Worm (Caenorhabditis elegans) whole organism, late embryonic: ENCODE results near the gene lin-5.

ENCODE experiments used
- C08G9.2 ChIP-seq: sonication (generic microtip); optimal IDR thresholded peaks from 2 replicates; lab custom pipeline; 2016; ENCODE audit warnings: mild to moderate bottlenecking, missing genetic modification characterization, moderate library complexity, missing compliant biosample characterization
- F13H6.1 ChIP-seq: sonication (generic microtip); optimal IDR thresholded peaks from 2 replicates; lab custom pipeline; 2016; ENCODE audit warnings: missing genetic modification characterization, missing compliant biosample characterization
- K02D7.2 ChIP-seq: sonication (generic microtip); optimal IDR thresholded peaks from 2 replicates; lab custom pipeline; 2017; ENCODE audit warnings: mild to moderate bottlenecking, missing genetic modification characterization, missing compliant biosample characterization
- K09A11.1 ChIP-seq: sonication (generic microtip); optimal IDR thresholded peaks from 2 replicates; lab custom pipeline; 2017; ENCODE audit warnings: antibody characterized with exemption, mild to moderate bottlenecking, missing genetic modification characterization, missing compliant biosample characterization; ENCODE audit not compliant: insufficient read depth
- ahr-1 ChIP-seq: sonication (generic microtip); optimal IDR thresholded peaks from 2 replicates; lab custom pipeline; 2016; ENCODE audit warnings: missing genetic modification characterization, missing compliant biosample characterization
- ama-1 ChIP-seq: fragments of 150-350 bp; optimal IDR thresholded peaks from 2 replicates; lab custom pipeline; 2014
- ceh-14 ChIP-seq: sonication (generic microtip); optimal IDR thresholded peaks from 2 replicates; lab custom pipeline; 2016; ENCODE audit warnings: missing genotype, missing genetic modification characterization, missing compliant biosample characterization
- ceh-19 ChIP-seq: fragments of 200-800 bp; sonication (Bioruptor generic); optimal IDR thresholded peaks from 2 replicates; lab custom pipeline; 2018; ENCODE audit warnings: mild to moderate bottlenecking, missing genetic modification characterization, missing compliant biosample characterization
- ceh-2 ChIP-seq: sonication (generic microtip); optimal IDR thresholded peaks from 2 replicates; lab custom pipeline; 2016; ENCODE audit warnings: missing genotype, missing genetic modification characterization, missing compliant biosample characterization
- ceh-24 ChIP-seq: sonication (generic microtip); optimal IDR thresholded peaks from 2 replicates; lab custom pipeline; 2016; ENCODE audit warnings: mild to moderate bottlenecking, missing genetic modification characterization, missing compliant biosample characterization
- ceh-34 ChIP-seq: sonication (generic microtip); optimal IDR thresholded peaks from 2 replicates; lab custom pipeline; 2016; ENCODE audit warnings: mild to moderate bottlenecking, missing genetic modification characterization, missing compliant biosample characterization
- ceh-45 ChIP-seq: fragments of 200-800 bp; sonication (Bioruptor generic); IDR thresholded peaks from 2 replicates; pipeline ENCODE4 v1.3.6; 2022; ENCODE audit warnings: missing genetic modification reagents, missing genetic modification characterization, missing compliant biosample characterization
- ceh-48 ChIP-seq: sonication (generic microtip); optimal IDR thresholded peaks from 2 replicates; lab custom pipeline; 2016; ENCODE audit warnings: missing genetic modification characterization, inconsistent platforms, missing compliant biosample characterization
- ceh-6 ChIP-seq: fragments of 200-800 bp; sonication (Bioruptor generic); optimal IDR thresholded peaks from 2 replicates; lab custom pipeline; 2018; ENCODE audit warnings: mild to moderate bottlenecking, missing genetic modification characterization, missing compliant biosample characterization
- che-1 ChIP-seq: sonication (generic microtip); optimal IDR thresholded peaks from 2 replicates; lab custom pipeline; 2016; ENCODE audit warnings: mild to moderate bottlenecking, missing genetic modification characterization, missing compliant biosample characterization
- dmd-4 ChIP-seq: sonication (generic microtip); optimal IDR thresholded peaks from 2 replicates; lab custom pipeline; 2016; ENCODE audit warnings: borderline replicate concordance, missing genetic modification characterization, missing compliant biosample characterization
- elt-2 ChIP-seq: sonication (generic microtip); optimal IDR thresholded peaks from 2 replicates; lab custom pipeline; 2016; ENCODE audit warnings: missing genetic modification reagents, missing genetic modification characterization, missing compliant biosample characterization
- ets-4 ChIP-seq: sonication (generic microtip); optimal IDR thresholded peaks from 2 replicates; lab custom pipeline; 2016; ENCODE audit warnings: missing genetic modification characterization, missing compliant biosample characterization
- eyg-1 ChIP-seq: sonication (generic microtip); optimal IDR thresholded peaks from 2 replicates; lab custom pipeline; 2016; ENCODE audit warnings: missing genotype, missing genetic modification characterization, missing compliant biosample characterization
- fkh-10 ChIP-seq: fragments of 150-350 bp; optimal IDR thresholded peaks from 2 replicates; lab custom pipeline; 2014; ENCODE audit warnings: missing biosample characterization, missing genetic modification reagents, missing genetic modification characterization
- hlh-15 ChIP-seq: sonication (generic microtip); optimal IDR thresholded peaks from 2 replicates; lab custom pipeline; 2016; ENCODE audit warnings: missing genetic modification characterization, missing compliant biosample characterization
- lim-6 ChIP-seq: sonication (generic microtip); optimal IDR thresholded peaks from 2 replicates; lab custom pipeline; 2016; ENCODE audit warnings: missing genetic modification characterization, missing compliant biosample characterization
- madf-2 ChIP-seq: sonication (generic microtip); optimal IDR thresholded peaks from 2 replicates; lab custom pipeline; 2017; ENCODE audit warnings: missing genetic modification characterization, missing compliant biosample characterization
- nfya-1 ChIP-seq: sonication (generic microtip); optimal IDR thresholded peaks from 2 replicates; lab custom pipeline; 2017; ENCODE audit warnings: missing genetic modification characterization, mild to moderate bottlenecking, missing compliant biosample characterization, antibody characterized with exemption, moderate library complexity
- nhr-11 ChIP-seq: fragments of 150-350 bp; optimal IDR thresholded peaks from 2 replicates; lab custom pipeline; 2014; ENCODE audit warnings: missing biosample characterization, missing genetic modification characterization
- nhr-232 ChIP-seq: sonication (generic microtip); optimal IDR thresholded peaks from 2 replicates; lab custom pipeline; 2016; ENCODE audit warnings: missing genetic modification characterization, missing compliant biosample characterization
- npax-4 ChIP-seq: sonication (generic microtip); optimal IDR thresholded peaks from 2 replicates; lab custom pipeline; 2016; ENCODE audit warnings: missing genetic modification characterization, missing compliant biosample characterization
- pag-3 ChIP-seq: sonication (generic microtip); optimal IDR thresholded peaks from 2 replicates; lab custom pipeline; 2016; ENCODE audit warnings: missing compliant biosample characterization, missing genetic modification characterization, borderline replicate concordance
- pat-9 ChIP-seq: fragments of 200-800 bp; sonication (Bioruptor generic); optimal IDR thresholded peaks from 2 replicates; lab custom pipeline; 2018; ENCODE audit warnings: mild to moderate bottlenecking, missing genetic modification characterization, moderate library complexity, missing compliant biosample characterization
- pax-1 ChIP-seq: fragments of 150-350 bp; optimal IDR thresholded peaks from 2 replicates; lab custom pipeline; 2014; ENCODE audit warnings: missing biosample characterization, missing genetic modification characterization
- pha-2 ChIP-seq: sonication (generic microtip); optimal IDR thresholded peaks from 2 replicates; lab custom pipeline; 2017; ENCODE audit warnings: mild to moderate bottlenecking, missing genetic modification characterization, missing compliant biosample characterization
- pha-4 ChIP-seq: fragments of 150-350 bp; optimal IDR thresholded peaks from 2 replicates; lab custom pipeline; 2018; ENCODE audit warnings: missing biosample characterization, missing genetic modification reagents, missing genetic modification characterization
- pqm-1 ChIP-seq: sonication (generic microtip); optimal IDR thresholded peaks from 2 replicates; lab custom pipeline; 2016; ENCODE audit warnings: missing genetic modification characterization, missing compliant biosample characterization
- pros-1 ChIP-seq: fragments of 150-350 bp; optimal IDR thresholded peaks from 2 replicates; lab custom pipeline; 2014; ENCODE audit warnings: missing biosample characterization, missing genetic modification reagents, missing genetic modification characterization
- rnt-1 ChIP-seq: sonication (generic microtip); optimal IDR thresholded peaks from 2 replicates; lab custom pipeline; 2016; ENCODE audit warnings: missing genetic modification characterization, missing compliant biosample characterization
- sdc-2 ChIP-seq: sonication (generic microtip); optimal IDR thresholded peaks from 2 replicates; lab custom pipeline; 2016; ENCODE audit warnings: missing genotype, missing genetic modification characterization, missing compliant biosample characterization
- sox-2 ChIP-seq: fragments of 200-800 bp; sonication (Bioruptor generic); IDR thresholded peaks from 2 replicates; pipeline ENCODE4 v1.3.6; 2022; ENCODE audit warnings: missing genetic modification reagents, missing genetic modification characterization, missing compliant biosample characterization
- sox-4 ChIP-seq: sonication (generic microtip); optimal IDR thresholded peaks from 2 replicates; lab custom pipeline; 2017; ENCODE audit warnings: mild to moderate bottlenecking, missing genetic modification characterization, inconsistent platforms, missing compliant biosample characterization
- tbx-2 ChIP-seq: sonication (generic microtip); optimal IDR thresholded peaks from 2 replicates; lab custom pipeline; 2016; ENCODE audit warnings: missing genetic modification characterization, missing compliant biosample characterization
- tbx-7 ChIP-seq: sonication (generic microtip); optimal IDR thresholded peaks from 2 replicates; lab custom pipeline; 2016; ENCODE audit warnings: missing genotype, missing genetic modification characterization, missing compliant biosample characterization
- ttx-3 ChIP-seq: sonication (generic microtip); optimal IDR thresholded peaks from 2 replicates; lab custom pipeline; 2016; ENCODE audit warnings: missing genetic modification reagents, missing genetic modification characterization, missing compliant biosample characterization
- unc-3 ChIP-seq, 2 experiments: fragments of 200-800 bp in 1 of 2; sonication (Bioruptor generic) in 1 of 2; sonication (generic microtip) in 1 of 2; conservative IDR thresholded peaks in 1 of 2; optimal IDR thresholded peaks in 1 of 2; 2 replicates each; pipeline versions ENCODE4 v1.3.6 to Lab custom; 2016 to 2022; ENCODE audit warnings: missing compliant biosample characterization in 2 of 2, missing genetic modification characterization in 2 of 2, missing genetic modification reagents in 1 of 2
- unc-42 ChIP-seq: sonication (generic microtip); optimal IDR thresholded peaks from 2 replicates; lab custom pipeline; 2016; ENCODE audit warnings: missing genotype, missing genetic modification characterization, missing compliant biosample characterization
- ztf-16 ChIP-seq: sonication (generic microtip); optimal IDR thresholded peaks from 2 replicates; lab custom pipeline; 2017; ENCODE audit warnings: missing genetic modification characterization, missing compliant biosample characterization

The lin-5 gene

DNA sequence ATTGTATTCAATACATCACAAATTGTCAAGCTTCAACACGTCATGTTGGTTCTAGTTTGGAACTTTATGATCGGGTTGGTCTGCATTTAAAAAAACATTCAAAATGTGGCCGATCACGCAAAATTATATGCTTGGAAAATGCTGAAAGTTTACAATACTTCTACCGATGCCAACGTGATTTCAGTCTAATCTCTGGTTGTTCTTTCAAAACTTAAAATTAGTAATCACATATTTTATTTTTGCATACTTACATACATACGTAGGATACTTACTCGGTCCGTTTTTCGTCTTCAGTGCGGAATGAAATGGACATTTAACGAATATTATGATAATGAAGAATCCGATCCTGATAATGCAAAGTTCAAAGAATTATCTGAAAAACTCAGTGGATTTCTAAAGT is 35.3 kb upstream of the lin-5 start, which contains the start of gene srw-62:
Gene srw-62, plus strand, starts transcription at position 301 of the 400 bp plus-strand sequence.
- TF ChIP-seq unc-3 (GFP tag; conservative IDR thresholded peaks at IDR 0.05; lab: Robert Waterston, UW) (no peak), unc-3 (tag; optimal IDR thresholded peaks at IDR 0.05; lab: Kevin White, UChicago) (no peak), ets-4 (tag; lab: Kevin White, UChicago) (no peak), hlh-15 (no peak), nhr-232 (no peak), fkh-10 (GFP tag; lab: Kevin White, UChicago) (no peak), pqm-1 (tag; lab: Kevin White, UChicago) (no peak), ceh-34 (tag; lab: Kevin White, UChicago) (no peak), ahr-1 (tag; lab: Kevin White, UChicago) (no peak), ceh-14 (tag; lab: Kevin White, UChicago) (no peak), pag-3 (no peak), K02D7.2 (tag; lab: Kevin White, UChicago) (no peak)

DNA sequence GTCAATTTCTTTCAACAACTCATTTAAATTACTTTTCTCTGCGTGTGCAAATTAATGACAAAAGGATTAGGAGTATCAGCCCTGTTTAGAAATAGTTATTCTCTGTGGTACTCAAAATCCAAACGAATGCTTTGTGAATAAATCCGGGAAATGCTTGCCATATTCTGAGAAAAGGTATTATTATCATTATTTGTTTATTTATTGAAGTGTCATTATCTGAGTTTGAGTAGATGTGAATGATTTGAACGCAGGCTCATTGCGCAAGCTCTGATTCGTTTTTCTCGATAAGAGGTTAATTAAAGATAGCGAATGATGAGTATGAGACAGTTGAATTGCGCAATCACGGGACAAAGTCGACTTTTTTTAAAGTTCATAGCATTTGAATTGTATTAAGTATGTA is 32.5 kb upstream of the lin-5 start:
- TF ChIP-seq lim-6: no peak
- TF ChIP-seq pat-9: no peak
- peak; percentile 93 for TF ChIP-seq elt-2 (tag; lab: Kevin White, UChicago)
- TF ChIP-seq, all 69 proteins: peak for 1

DNA sequence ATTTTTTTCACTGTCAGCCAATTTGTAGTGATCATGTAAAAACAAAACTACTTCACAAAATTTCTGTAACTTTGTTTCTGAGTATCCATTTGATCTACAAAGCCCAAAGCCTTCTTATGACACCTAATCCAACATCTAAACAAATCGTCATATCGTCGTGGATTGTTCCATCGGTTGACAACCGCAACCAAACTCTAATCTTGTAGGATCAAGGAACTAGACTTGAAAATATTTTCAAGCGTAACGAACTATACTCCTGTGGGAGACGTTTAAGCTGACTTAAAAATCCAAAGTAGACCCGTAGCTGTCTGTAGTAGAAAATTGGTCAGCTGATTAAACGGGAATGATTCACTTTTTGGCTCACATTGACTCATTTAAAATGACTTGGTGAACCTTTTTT is 30.8 kb upstream of the lin-5 start:
- TF ChIP-seq ceh-45 (GFP tag; lab: Robert Waterston, UW): no peak
- TF ChIP-seq ceh-6 (GFP tag; lab: Kevin White, UChicago): no peak
- no peak for TF ChIP-seq K09A11.1 (tag; lab: Kevin White, UChicago)
- TF ChIP-seq npax-4: no peak
- no peak for TF ChIP-seq sox-2 (GFP tag; lab: Robert Waterston, UW)
- no peak for TF ChIP-seq ama-1
- TF ChIP-seq madf-2 (tag; lab: Kevin White, UChicago): no peak
- no peak for TF ChIP-seq ceh-2 (tag; lab: Kevin White, UChicago)
- no peak for TF ChIP-seq nhr-11 (tag; lab: Kevin White, UChicago)
- no peak for TF ChIP-seq nhr-232
- no peak for TF ChIP-seq pat-9
- TF ChIP-seq ceh-34 (tag; lab: Kevin White, UChicago): no peak
- no peak for TF ChIP-seq rnt-1 (tag; lab: Kevin White, UChicago)
- TF ChIP-seq pha-4 (tag; lab: Kevin White, UChicago): no peak
- TF ChIP-seq ztf-16 (tag; lab: Kevin White, UChicago): no peak
- no peak for TF ChIP-seq sdc-2 (tag; lab: Kevin White, UChicago)
- TF ChIP-seq ceh-48 (tag; lab: Kevin White, UChicago): no peak
- no peak for TF ChIP-seq che-1 (tag; lab: Kevin White, UChicago)
- TF ChIP-seq tbx-7 (tag; lab: Kevin White, UChicago): no peak

DNA sequence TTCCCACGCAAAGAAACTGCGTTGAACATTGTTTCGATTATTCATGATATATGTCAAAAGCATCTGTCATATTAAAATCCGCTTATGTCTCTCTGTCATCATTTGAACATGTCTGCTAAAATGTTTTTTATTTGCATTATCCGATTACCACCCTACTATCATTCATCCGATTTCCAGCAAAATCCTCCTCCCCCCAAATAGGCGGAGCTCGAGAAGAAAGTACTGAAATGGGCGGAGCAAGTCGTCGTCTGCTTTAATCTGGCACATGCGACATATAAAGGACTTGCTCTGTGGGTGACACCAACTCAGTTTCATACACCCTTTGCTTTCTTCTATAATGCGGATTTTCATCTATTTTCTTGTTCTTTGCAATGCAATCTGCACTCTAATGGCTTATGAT is 28.3 kb upstream of the lin-5 start, which contains the start of gene T09A5.14:
Gene T09A5.14, plus strand, starts transcription at position 301 of the 400 bp plus-strand sequence.
- TF ChIP-seq tbx-7 (tag; lab: Kevin White, UChicago) (no peak), unc-42 (tag; lab: Kevin White, UChicago) (no peak), dmd-4 (tag; lab: Kevin White, UChicago) (no peak), pros-1 (tag; lab: Kevin White, UChicago) (no peak), pqm-1 (tag; lab: Kevin White, UChicago) (no peak)

DNA sequence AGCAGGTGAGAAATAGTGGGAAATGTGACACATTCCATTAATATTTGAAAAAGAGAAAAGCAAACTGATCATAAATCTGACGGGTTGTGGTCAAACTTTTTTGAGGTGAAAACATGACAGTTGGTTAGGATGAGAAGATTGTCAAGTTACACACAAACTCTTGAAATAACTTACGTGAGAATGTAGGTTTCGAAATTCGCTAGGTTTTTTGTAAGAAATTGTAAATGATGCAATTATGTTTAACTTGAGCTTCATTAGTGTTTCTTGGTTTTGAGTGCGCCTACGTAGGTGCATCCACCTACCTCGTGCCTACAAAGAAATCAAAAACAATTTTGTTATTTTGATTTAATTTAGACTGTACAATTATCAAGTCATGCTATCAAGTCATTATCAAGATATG is 25.1 kb upstream of the lin-5 start, which contains the start of gene cex-2:
Gene cex-2, minus strand, starts transcription at position 101 of the 400 bp plus-strand sequence.
- TF ChIP-seq sdc-2 (tag; lab: Kevin White, UChicago) (no peak), C08G9.2 (no peak), pha-2 (tag; lab: Kevin White, UChicago) (no peak), unc-42 (tag; lab: Kevin White, UChicago) (no peak), fkh-10 (GFP tag; lab: Kevin White, UChicago) (no peak), ttx-3 (no peak), pax-1 (tag; lab: Kevin White, UChicago) (no peak), nfya-1 (tag; lab: Kevin White, UChicago) (no peak), eyg-1 (tag; lab: Kevin White, UChicago) (no peak), rnt-1 (tag; lab: Kevin White, UChicago) (no peak), F13H6.1 (tag; lab: Kevin White, UChicago) (no peak), pat-9 (no peak), ceh-14 (tag; lab: Kevin White, UChicago) (no peak), ceh-19 (GFP tag; lab: Kevin White, UChicago) (no peak), ceh-24 (no peak), tbx-2 (tag; lab: Kevin White, UChicago) (no peak), sox-4 (tag; lab: Kevin White, UChicago) (no peak), hlh-15 (no peak), npax-4 (no peak), nhr-232 (no peak)
